Fruit fly (Drosophila melanogaster) whole organism, wandering third instar larva: ENCODE data around the gene primo-1.
A peak's percentile ranks its signal among the peaks of the same experiment; 100 is the strongest.

Experiments
- CrebA ChIP-seq: fragments of 200-800 bp; sonication (Bioruptor generic); optimal IDR thresholded peaks from 2 replicates; lab custom pipeline; 2016; ENCODE audit warnings: missing biosample characterization, mild to moderate bottlenecking, missing genetic modification characterization, borderline replicate concordance
- HLH106 ChIP-seq: fragments of 200-800 bp; optimal IDR thresholded peaks from 3 replicates; lab custom pipeline; 2019; ENCODE audit warnings: missing biosample characterization, mild to moderate bottlenecking, missing genetic modification characterization, moderate library complexity
- Myc ChIP-seq: fragments of >200 bp; optimal IDR thresholded peaks from 2 replicates; lab custom pipeline; 2017
- psq ChIP-seq: fragments of 200-800 bp; sonication (Bioruptor generic); optimal IDR thresholded peaks from 3 replicates; lab custom pipeline; 2017; ENCODE audit warnings: missing biosample characterization, mild to moderate bottlenecking, missing genetic modification characterization, moderate library complexity
- usp ChIP-seq: fragments of >200 bp; optimal IDR thresholded peaks from 2 replicates; lab custom pipeline; 2017; ENCODE audit warnings: missing biosample characterization, missing genetic modification characterization

DNA sequence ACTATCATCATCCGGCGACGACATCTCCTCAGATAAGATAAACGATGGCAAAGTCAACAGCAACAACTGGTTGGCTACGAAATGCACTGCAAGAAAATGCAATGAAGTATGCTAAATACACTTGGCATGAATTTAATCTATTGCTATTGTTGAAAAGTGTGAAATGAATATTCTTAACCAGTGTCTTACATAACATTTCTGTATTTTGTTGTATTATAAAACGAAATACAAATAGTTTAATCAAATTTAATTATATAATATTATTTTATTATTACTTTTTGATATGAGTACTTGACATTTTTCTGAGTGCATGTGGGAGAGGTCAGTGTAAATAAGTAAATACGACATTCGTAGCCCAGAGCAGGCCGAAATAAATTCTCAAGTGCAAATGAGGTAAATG lies 1.9 kb upstream of the primo-1 start:
- peak; percentile 35 for TF ChIP-seq HLH106 (tag; lab: Kevin White, UChicago)
- TF ChIP-seq psq (GFP tag; lab: Kevin White, UChicago) = peak; percentile 8
- TF ChIP-seq CrebA (GFP tag; lab: Kevin White, UChicago) = no peak
- no peak for TF ChIP-seq usp (GFP tag; lab: Kevin White, UChicago)
- TF ChIP-seq Myc (lab: Kevin White, UChicago) = no peak
